Worm (Caenorhabditis elegans) whole organism, L1 larva: Measurements from ENCODE around the gene ekl-6.

Experiments
- C16A3.4 ChIP-seq: fragments of 150-350 bp; optimal IDR thresholded peaks from 2 replicates; lab custom pipeline; 2014; ENCODE audit warnings: missing biosample characterization, missing genetic modification characterization
- F16B12.6 ChIP-seq: fragments of 150-350 bp; optimal IDR thresholded peaks from 2 replicates; lab custom pipeline; 2014; ENCODE audit warnings: missing biosample characterization, missing genetic modification characterization
- Y116A8C.19 ChIP-seq: sonication (generic microtip); optimal IDR thresholded peaks from 2 replicates; lab custom pipeline; 2016; ENCODE audit warnings: missing compliant biosample characterization, missing genetic modification characterization, borderline replicate concordance
- aha-1 ChIP-seq: fragments of 150-350 bp; optimal IDR thresholded peaks from 2 replicates; lab custom pipeline; 2014; ENCODE audit warnings: missing biosample characterization, missing genetic modification characterization
- alr-1 ChIP-seq: fragments of 200-800 bp; sonication (Bioruptor generic); optimal IDR thresholded peaks from 2 replicates; lab custom pipeline; 2018; ENCODE audit warnings: borderline replicate concordance, mild to moderate bottlenecking, missing genetic modification characterization, missing compliant biosample characterization
- aly-2 ChIP-seq: fragments of 150-350 bp; optimal IDR thresholded peaks from 2 replicates; lab custom pipeline; 2014; ENCODE audit warnings: missing biosample characterization, missing genetic modification characterization
- ceh-63 ChIP-seq: fragments of 200-800 bp; sonication (Bioruptor generic); optimal IDR thresholded peaks from 2 replicates; lab custom pipeline; 2018; ENCODE audit warnings: mild to moderate bottlenecking, missing genetic modification characterization, missing compliant biosample characterization
- ceh-88 ChIP-seq: fragments of 200-800 bp; sonication (Bioruptor generic); IDR thresholded peaks from 2 replicates; pipeline ENCODE4 v1.3.6; 2022; ENCODE audit warnings: missing genetic modification characterization, missing compliant biosample characterization
- ceh-90 ChIP-seq: sonication (generic microtip); optimal IDR thresholded peaks from 2 replicates; lab custom pipeline; 2016; ENCODE audit warnings: missing genetic modification characterization, missing compliant biosample characterization
- dsc-1 ChIP-seq: sonication (generic microtip); optimal IDR thresholded peaks from 2 replicates; lab custom pipeline; 2016; ENCODE audit warnings: mild to moderate bottlenecking, missing genetic modification characterization, missing compliant biosample characterization
- efl-3 ChIP-seq: fragments of 200-800 bp; sonication (Bioruptor generic); optimal IDR thresholded peaks from 2 replicates; lab custom pipeline; 2018; ENCODE audit warnings: mild to moderate bottlenecking, missing genetic modification characterization, missing compliant biosample characterization
- egl-13 ChIP-seq: sonication (generic microtip); optimal IDR thresholded peaks from 2 replicates; lab custom pipeline; 2016; ENCODE audit warnings: missing genotype, missing genetic modification reagents, missing genetic modification characterization, missing compliant biosample characterization
- egl-27 ChIP-seq, 2 experiments: fragments of 150-350 bp in 1 of 2; sonication (generic microtip); optimal IDR thresholded peaks; 3 replicates each; lab custom pipeline; 2017 to 2018; ENCODE audit warnings: missing biosample characterization in 2 of 2, missing genetic modification characterization in 2 of 2, missing genetic modification reagents in 2 of 2
- elt-3 ChIP-seq, 6 experiments: fragments of 150-350 bp in 1 of 6; sonication (generic microtip); optimal IDR thresholded peaks; 2 replicates each; lab custom pipeline; 2017 to 2018; ENCODE audit warnings: missing biosample characterization in 6 of 6, missing genetic modification characterization in 6 of 6, inconsistent platforms in 1 of 6
- fkh-10 ChIP-seq: sonication (generic microtip); optimal IDR thresholded peaks from 2 replicates; lab custom pipeline; 2017; ENCODE audit warnings: missing biosample characterization, missing genetic modification reagents, missing genetic modification characterization
- fkh-8 ChIP-seq: sonication (generic microtip); optimal IDR thresholded peaks from 2 replicates; lab custom pipeline; 2016; ENCODE audit warnings: mild to moderate bottlenecking, missing genetic modification characterization, missing compliant biosample characterization
- fos-1 ChIP-seq: fragments of 150-350 bp; optimal IDR thresholded peaks from 2 replicates; lab custom pipeline; 2014; ENCODE audit warnings: missing biosample characterization, missing genetic modification characterization
- grh-1 ChIP-seq: fragments of 200-800 bp; sonication (Bioruptor generic); IDR thresholded peaks from 2 replicates; pipeline ENCODE4 v1.3.6; 2022; ENCODE audit warnings: missing genetic modification reagents, missing genetic modification characterization, missing compliant biosample characterization
- hlh-17 ChIP-seq: fragments of 200-800 bp; sonication (Bioruptor generic); optimal IDR thresholded peaks from 2 replicates; lab custom pipeline; 2018; ENCODE audit warnings: missing genetic modification characterization, mild to moderate bottlenecking, missing compliant biosample characterization, moderate library complexity, borderline replicate concordance
- hlh-4 ChIP-seq: sonication (generic microtip); optimal IDR thresholded peaks from 2 replicates; lab custom pipeline; 2016; ENCODE audit warnings: mild to moderate bottlenecking, missing genetic modification characterization, missing compliant biosample characterization
- jun-1 ChIP-seq: fragments of 150-350 bp; optimal IDR thresholded peaks from 2 replicates; lab custom pipeline; 2014; ENCODE audit warnings: missing biosample characterization, missing genetic modification reagents, missing genetic modification characterization
- lin-13 ChIP-seq: fragments of 150-350 bp; optimal IDR thresholded peaks from 2 replicates; lab custom pipeline; 2014; ENCODE audit warnings: missing biosample characterization, missing genetic modification reagents, missing genetic modification characterization
- lin-14 ChIP-seq: fragments of 200-800 bp; sonication (Bioruptor generic); optimal IDR thresholded peaks from 2 replicates; lab custom pipeline; 2018; ENCODE audit warnings: mild to moderate bottlenecking, missing genetic modification characterization, moderate library complexity, missing compliant biosample characterization
- lir-3 ChIP-seq: sonication (generic microtip); optimal IDR thresholded peaks from 2 replicates; lab custom pipeline; 2016; ENCODE audit warnings: mild to moderate bottlenecking, missing genetic modification characterization, moderate library complexity, missing compliant biosample characterization; ENCODE audit not compliant: poor library complexity
- lsy-2 ChIP-seq, 2 experiments: fragments of 150-350 bp; optimal IDR thresholded peaks; 2 replicates each; lab custom pipeline; 2014; ENCODE audit warnings: missing biosample characterization in 2 of 2, missing genetic modification characterization in 2 of 2
- mab-9 ChIP-seq: fragments of 200-800 bp; sonication (Bioruptor generic); IDR thresholded peaks from 2 replicates; pipeline ENCODE4 v1.3.6; 2022; ENCODE audit warnings: missing genetic modification reagents, missing genetic modification characterization, missing compliant biosample characterization
- mdl-1 ChIP-seq, 2 experiments: fragments of 150-350 bp; optimal IDR thresholded peaks; 2 replicates each; lab custom pipeline; 2014 to 2017; ENCODE audit warnings: missing biosample characterization in 2 of 2, missing genetic modification characterization in 2 of 2, inconsistent platforms in 1 of 2
- mep-1 ChIP-seq: fragments of 150-350 bp; optimal IDR thresholded peaks from 2 replicates; lab custom pipeline; 2014; ENCODE audit warnings: missing biosample characterization, missing genetic modification characterization
- nhr-11 ChIP-seq: fragments of 150-350 bp; optimal IDR thresholded peaks from 2 replicates; lab custom pipeline; 2014; ENCODE audit warnings: missing biosample characterization, missing genetic modification characterization
- nhr-12 ChIP-seq: sonication (generic microtip); optimal IDR thresholded peaks from 2 replicates; lab custom pipeline; 2017; ENCODE audit warnings: missing biosample characterization, missing genetic modification characterization
- nhr-19 ChIP-seq: fragments of 200-800 bp; sonication (Bioruptor generic); conservative IDR thresholded peaks from 2 replicates; pipeline ENCODE4 v1.3.6; 2022; ENCODE audit warnings: missing genetic modification characterization, missing compliant biosample characterization
- nhr-237 ChIP-seq: fragments of 150-350 bp; optimal IDR thresholded peaks from 2 replicates; lab custom pipeline; 2014; ENCODE audit warnings: missing biosample characterization, missing genetic modification characterization
- nhr-47 ChIP-seq: sonication (generic microtip); optimal IDR thresholded peaks from 2 replicates; lab custom pipeline; 2016; ENCODE audit warnings: mild to moderate bottlenecking, missing genetic modification characterization, moderate library complexity, missing compliant biosample characterization
- nhr-71 ChIP-seq: sonication (generic microtip); optimal IDR thresholded peaks from 2 replicates; lab custom pipeline; 2016; ENCODE audit warnings: mild to moderate bottlenecking, missing genetic modification characterization, moderate library complexity, missing compliant biosample characterization
- nhr-76 ChIP-seq: sonication (generic microtip); optimal IDR thresholded peaks from 2 replicates; lab custom pipeline; 2017; ENCODE audit warnings: missing biosample characterization, missing genetic modification characterization
- nhr-84 ChIP-seq: sonication (generic microtip); optimal IDR thresholded peaks from 2 replicates; lab custom pipeline; 2017; ENCODE audit warnings: missing biosample characterization, missing genetic modification characterization
- nhr-85 ChIP-seq: sonication (generic microtip); peaks from one replicate; lab custom pipeline; 2016; ENCODE audit warnings: missing genetic modification characterization, inconsistent platforms, missing compliant biosample characterization
- nhr-90 ChIP-seq: sonication (generic microtip); optimal IDR thresholded peaks from 2 replicates; lab custom pipeline; 2016; ENCODE audit warnings: mild to moderate bottlenecking, missing genetic modification characterization, missing compliant biosample characterization; ENCODE audit not compliant: poor library complexity
- pag-3 ChIP-seq: sonication (generic microtip); optimal IDR thresholded peaks from 2 replicates; lab custom pipeline; 2017; ENCODE audit warnings: missing genetic modification characterization, mild to moderate bottlenecking, missing compliant biosample characterization, antibody characterized with exemption, borderline replicate concordance; ENCODE audit not compliant: insufficient read depth
- skn-1 ChIP-seq: fragments of 150-350 bp; optimal IDR thresholded peaks from 2 replicates; lab custom pipeline; 2014; ENCODE audit warnings: missing biosample characterization, missing genetic modification characterization
- snpc-4 ChIP-seq: fragments of 150-350 bp; optimal IDR thresholded peaks from 2 replicates; lab custom pipeline; 2014; ENCODE audit warnings: missing biosample characterization, missing genetic modification characterization
- snu-23 ChIP-seq: sonication (generic microtip); optimal IDR thresholded peaks from 2 replicates; lab custom pipeline; 2016; ENCODE audit warnings: missing genetic modification characterization, missing compliant biosample characterization
- sox-4 ChIP-seq: sonication (generic microtip); optimal IDR thresholded peaks from 2 replicates; lab custom pipeline; 2016; ENCODE audit warnings: missing genetic modification characterization, missing compliant biosample characterization
- sup-37 ChIP-seq: fragments of 200-800 bp; sonication (Bioruptor generic); optimal IDR thresholded peaks from 2 replicates; lab custom pipeline; 2018; ENCODE audit warnings: mild to moderate bottlenecking, missing genetic modification characterization, missing compliant biosample characterization
- swsn-7 ChIP-seq: sonication (generic microtip); optimal IDR thresholded peaks from 2 replicates; lab custom pipeline; 2016; ENCODE audit warnings: missing genetic modification characterization, missing compliant biosample characterization
- tbx-2 ChIP-seq: sonication (generic microtip); optimal IDR thresholded peaks from 2 replicates; lab custom pipeline; 2016; ENCODE audit warnings: missing genetic modification characterization, missing compliant biosample characterization
- tlp-1 ChIP-seq: fragments of 150-350 bp; optimal IDR thresholded peaks from 2 replicates; lab custom pipeline; 2014; ENCODE audit warnings: missing biosample characterization, missing genetic modification characterization
- unc-130 ChIP-seq: fragments of 150-350 bp; optimal IDR thresholded peaks from 2 replicates; lab custom pipeline; 2017; ENCODE audit warnings: missing biosample characterization, missing genetic modification characterization, inconsistent platforms
- unc-98 ChIP-seq: fragments of 200-800 bp; sonication (Bioruptor generic); IDR thresholded peaks from 2 replicates; pipeline ENCODE4 v1.3.6; 2022; ENCODE audit warnings: missing genetic modification characterization, missing compliant biosample characterization
- vab-15 ChIP-seq: sonication (generic microtip); optimal IDR thresholded peaks from 2 replicates; lab custom pipeline; 2017; ENCODE audit warnings: missing genotype, mild to moderate bottlenecking, missing genetic modification characterization, missing compliant biosample characterization
- xbp-1 ChIP-seq: sonication (generic microtip); optimal IDR thresholded peaks from 2 replicates; lab custom pipeline; 2016; ENCODE audit warnings: missing genetic modification characterization, missing compliant biosample characterization
- zag-1 ChIP-seq: fragments of 150-350 bp; optimal IDR thresholded peaks from 2 replicates; lab custom pipeline; 2014; ENCODE audit warnings: missing biosample characterization, missing genetic modification characterization
- ztf-4 ChIP-seq: fragments of 150-350 bp; optimal IDR thresholded peaks from 2 replicates; lab custom pipeline; 2014; ENCODE audit warnings: missing biosample characterization, missing genetic modification characterization

ekl-6 gene

DNA sequence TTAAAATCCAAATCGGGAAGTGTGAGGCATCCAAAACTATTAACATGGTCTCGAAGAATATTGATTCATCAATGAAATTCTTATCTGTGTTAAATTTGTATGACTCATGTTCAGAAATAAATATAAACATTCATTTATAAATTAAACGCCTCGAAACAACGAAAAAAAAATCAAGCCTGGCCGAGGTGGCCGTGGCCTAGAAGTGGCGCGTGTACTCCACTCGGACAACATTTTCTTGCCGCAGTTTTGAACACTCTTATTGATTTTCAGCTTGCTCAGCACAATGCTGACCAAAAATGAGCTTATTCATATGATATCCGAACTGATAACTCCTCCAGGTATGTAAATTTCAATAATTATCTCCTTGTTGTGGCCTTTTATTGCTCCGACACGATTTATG is at the start of gene ekl-6:
ekl-6 (plus strand) TSS at position 265 of the 400 bp plus-strand sequence.
- TF ChIP-seq vab-15: no peak
- peak; percentile 80 for TF ChIP-seq tbx-2 (tag; lab: Kevin White, UChicago)
- peak in 1 of 2 experiments; percentile 71 for TF ChIP-seq lsy-2 (tag; optimal IDR thresholded peaks at IDR 0.05; lab: Kevin White, UChicago)
- TF ChIP-seq aha-1 (tag; lab: Kevin White, UChicago): no peak
- peak; percentile 47 for TF ChIP-seq mep-1
- peak; percentile 82 for TF ChIP-seq sox-4
- TF ChIP-seq swsn-7 (tag; lab: Kevin White, UChicago): peak; percentile 69
- no peak for TF ChIP-seq mab-9 (GFP tag; lab: Robert Waterston, UW)
- TF ChIP-seq lin-13 (GFP tag; lab: Kevin White, UChicago): peak; percentile 25
- no peak for TF ChIP-seq ceh-88 (GFP tag; lab: Robert Waterston, UW)
- TF ChIP-seq nhr-12 (tag; lab: Kevin White, UChicago): no peak
- no peak for TF ChIP-seq nhr-11 (tag; lab: Kevin White, UChicago)
- TF ChIP-seq ceh-90 (tag; lab: Kevin White, UChicago): peak; percentile 90
- peak; percentile 76 for TF ChIP-seq xbp-1
- TF ChIP-seq unc-98 (GFP tag; lab: Robert Waterston, UW): peak; percentile 54; the same call in 1 of the 2 replicates
- peak; percentile 36 for TF ChIP-seq sup-37
- TF ChIP-seq nhr-84 (tag; lab: Kevin White, UChicago): no peak
- no peak for TF ChIP-seq ztf-4
- peak; percentile 92 for TF ChIP-seq nhr-85 (tag; lab: Kevin White, UChicago)
- peak; percentile 32 for TF ChIP-seq snpc-4 (tag; lab: Kevin White, UChicago)
- TF ChIP-seq alr-1 (tag; lab: Kevin White, UChicago): no peak
- peak; percentile 79 for TF ChIP-seq dsc-1 (tag; lab: Kevin White, UChicago)
- peak; percentile 92 for TF ChIP-seq lir-3 (tag; lab: Kevin White, UChicago)
- TF ChIP-seq unc-130 (tag; lab: Kevin White, UChicago): no peak
- TF ChIP-seq egl-13: peak; percentile 73
- no peak for TF ChIP-seq nhr-71
- TF ChIP-seq fkh-8 (tag; lab: Kevin White, UChicago): peak; percentile 40
- TF ChIP-seq lin-14 (GFP tag; lab: Kevin White, UChicago): no peak
- no peak for TF ChIP-seq egl-27 (tag; optimal IDR thresholded peaks at IDR 0.05; lab: Kevin White, UChicago)
- peak; percentile 14 for TF ChIP-seq F16B12.6 (tag; lab: Kevin White, UChicago)
- no peak for TF ChIP-seq snu-23 (GFP tag; lab: Kevin White, UChicago)
- TF ChIP-seq aly-2 (tag; lab: Kevin White, UChicago): no peak
- no peak for TF ChIP-seq tlp-1
- TF ChIP-seq hlh-17 (GFP tag; lab: Kevin White, UChicago): no peak
- TF ChIP-seq mdl-1 (tag; optimal IDR thresholded peaks at IDR 0.05; lab: Kevin White, UChicago): no peak
- no peak; the same call in 1 of the 2 replicates for TF ChIP-seq nhr-19 (GFP tag; lab: Robert Waterston, UW)
- TF ChIP-seq ceh-63 (GFP tag; lab: Kevin White, UChicago): no peak
- no peak for TF ChIP-seq efl-3
- no peak for TF ChIP-seq hlh-4 (tag; lab: Kevin White, UChicago)
- TF ChIP-seq nhr-76: no peak
- no peak for TF ChIP-seq jun-1 (tag; lab: Kevin White, UChicago)
- no peak for TF ChIP-seq elt-3 (tag; optimal IDR thresholded peaks at IDR 0.05; lab: Kevin White, UChicago)
- peak; percentile 48 for TF ChIP-seq Y116A8C.19
- TF ChIP-seq fos-1 (tag; lab: Kevin White, UChicago): no peak
- TF ChIP-seq zag-1 (tag; lab: Kevin White, UChicago): no peak
- TF ChIP-seq fkh-10 (GFP tag; lab: Kevin White, UChicago): no peak
- TF ChIP-seq pag-3 (tag; lab: Kevin White, UChicago): no peak
- TF ChIP-seq C16A3.4 (tag; lab: Kevin White, UChicago): peak; percentile 1
- TF ChIP-seq nhr-47 (tag; lab: Kevin White, UChicago): peak; percentile 80
- 0 out of 2 replicates have a peak, but pooled peaks have one; percentile 44 for TF ChIP-seq grh-1 (GFP tag; lab: Robert Waterston, UW)
- TF ChIP-seq nhr-237 (tag; lab: Kevin White, UChicago): no peak
- TF ChIP-seq skn-1 (tag; lab: Kevin White, UChicago): peak; percentile 13
- TF ChIP-seq nhr-90 (tag; lab: Kevin White, UChicago): peak; percentile 87
